ENCODE assay signal across 1 fruit fly cellular context in the genomic region with DNA sequence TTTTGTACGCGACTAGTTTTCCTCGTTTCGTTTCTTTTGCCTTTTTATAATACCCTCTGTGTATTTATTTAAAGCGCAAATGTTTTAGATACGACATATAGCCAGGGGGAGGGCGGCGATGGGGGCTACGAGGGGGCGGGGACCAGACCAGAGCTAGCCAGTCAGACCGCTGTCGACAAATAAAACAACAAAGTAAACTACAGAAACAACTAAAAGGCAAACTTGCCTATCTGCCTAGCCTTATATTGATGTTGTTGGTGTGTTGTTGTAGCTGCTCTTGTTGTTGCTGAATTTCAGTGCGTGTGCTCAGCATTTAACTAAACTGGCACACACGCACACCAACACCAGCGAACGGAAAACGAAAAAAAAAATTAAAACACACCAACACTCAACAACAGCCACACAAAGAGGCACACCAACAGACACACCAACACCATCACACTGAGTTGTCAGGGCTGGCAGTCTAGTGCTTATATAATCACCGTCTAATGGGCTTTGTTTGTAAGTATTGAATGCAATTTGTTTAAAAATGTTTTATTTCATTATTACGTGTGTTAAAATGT.
TF ChIP-seq lines count a peak whose summit lies in the region.

No protein-coding gene starts in this region.

TF ChIP-seq in whole organism, embryonic, 481 proteins besides CTCF, POLR2A, EP300 and RAD21 (continued from another document):
- no peak for TF ChIP-seq CG14050 (GFP tag; IDR thresholded peaks at IDR 0.05; lab: Robert Waterston, UW)
- no peak for TF ChIP-seq CG34224 (GFP tag; IDR thresholded peaks at IDR 0.05; lab: Robert Waterston, UW; ENCODE audit: partially characterized antibody)
- TF ChIP-seq CG34422 (GFP tag; IDR thresholded peaks at IDR 0.05; lab: Robert Waterston, UW), result no peak
- no peak; the same call in 1 of the 2 replicates for TF ChIP-seq peb (GFP tag; IDR thresholded peaks at IDR 0.05; lab: Robert Waterston, UW)
- no peak for TF ChIP-seq Vsx1 (GFP tag; optimal IDR thresholded peaks at IDR 0.05; lab: Kevin White, UChicago)
- peak; percentile 71 for TF ChIP-seq Aef1 (GFP tag; IDR thresholded peaks at IDR 0.05; lab: Robert Waterston, UW)
- no peak for TF ChIP-seq CG2120 (GFP tag; optimal IDR thresholded peaks at IDR 0.05; lab: Kevin White, UChicago)
- TF ChIP-seq exex (tag; optimal IDR thresholded peaks at IDR 0.05; lab: Kevin White, UChicago), result peak; percentile 9
- peak; percentile 81 for TF ChIP-seq sd (tag; optimal IDR thresholded peaks at IDR 0.05; lab: Kevin White, UChicago)
- TF ChIP-seq sens-2 (GFP tag; IDR thresholded peaks at IDR 0.05; lab: Robert Waterston, UW), result no peak
- TF ChIP-seq CG12769 (tag; optimal IDR thresholded peaks at IDR 0.05; lab: Kevin White, UChicago), result peak; percentile 78
- TF ChIP-seq unpg (GFP tag; optimal IDR thresholded peaks at IDR 0.05; lab: Kevin White, UChicago), result no peak
- no peak for TF ChIP-seq Atf3 (GFP tag; optimal IDR thresholded peaks at IDR 0.05; lab: Kevin White, UChicago)
- no peak for TF ChIP-seq CG12744 (GFP tag; optimal IDR thresholded peaks at IDR 0.05; lab: Kevin White, UChicago)
- no peak for TF ChIP-seq cas (GFP tag; IDR thresholded peaks at IDR 0.05; lab: Robert Waterston, UW)
- peak; percentile 8 for TF ChIP-seq CG6683 (GFP tag; optimal IDR thresholded peaks at IDR 0.05; lab: Kevin White, UChicago)
- no peak for TF ChIP-seq gt (GFP tag; IDR thresholded peaks at IDR 0.05; lab: Robert Waterston, UW)
- peak; percentile 11 for TF ChIP-seq pfk (GFP tag; optimal IDR thresholded peaks at IDR 0.05; lab: Kevin White, UChicago)
- TF ChIP-seq twi (tag; optimal IDR thresholded peaks at IDR 0.05; lab: Kevin White, UChicago), result no peak
- TF ChIP-seq Dfd (GFP tag; optimal IDR thresholded peaks at IDR 0.05; lab: Kevin White, UChicago), result no peak
- no peak for TF ChIP-seq zen2 (GFP tag; IDR thresholded peaks at IDR 0.05; lab: Robert Waterston, UW; ENCODE audit: partially characterized antibody)
- peak; percentile 26 for TF ChIP-seq CG8924 (tag; optimal IDR thresholded peaks at IDR 0.05; lab: Kevin White, UChicago)
- TF ChIP-seq CG18476 (GFP tag; optimal IDR thresholded peaks at IDR 0.05; lab: Kevin White, UChicago), result no peak
- 0 out of 3 replicates have a peak, but pooled peaks have one; percentile 5 for TF ChIP-seq CG11695 (GFP tag; IDR thresholded peaks at IDR 0.05; lab: Robert Waterston, UW)
- TF ChIP-seq CG8944 (GFP tag; optimal IDR thresholded peaks at IDR 0.05; lab: Kevin White, UChicago), result no peak
- TF ChIP-seq Myb (GFP tag; optimal IDR thresholded peaks at IDR 0.05; lab: Kevin White, UChicago), result no peak
- TF ChIP-seq CG1603 (tag; optimal IDR thresholded peaks at IDR 0.05; lab: Kevin White, UChicago), result peak; percentile 14
- no peak for TF ChIP-seq CG16815 (GFP tag; optimal IDR thresholded peaks at IDR 0.05; lab: Kevin White, UChicago)
- TF ChIP-seq HLH3B (GFP tag; IDR thresholded peaks at IDR 0.05; lab: Robert Waterston, UW), result no peak
- no peak for TF ChIP-seq Sry-β (GFP tag; optimal IDR thresholded peaks at IDR 0.05; lab: Kevin White, UChicago)
- peak; percentile 13; the same call in 1 of the 3 replicates for TF ChIP-seq zfh1 (GFP tag; IDR thresholded peaks at IDR 0.05; lab: Robert Waterston, UW)
- TF ChIP-seq CG17568 (GFP tag; optimal IDR thresholded peaks at IDR 0.05; lab: Kevin White, UChicago), result no peak
- no peak for TF ChIP-seq zf30C (GFP tag; optimal IDR thresholded peaks at IDR 0.05; lab: Kevin White, UChicago)
- TF ChIP-seq CG11085 (GFP tag; IDR thresholded peaks at IDR 0.05; lab: Robert Waterston, UW), result no peak
